Worm (Caenorhabditis elegans) whole organism, L4 larva: Measurements from ENCODE around the gene mks-5.

Experiments
- ZK546.5 ChIP-seq, 2 experiments: sonication (generic microtip); optimal IDR thresholded peaks; 2 replicates each; lab custom pipeline; 2017; ENCODE audit warnings: missing biosample characterization in 2 of 2, missing genetic modification characterization in 2 of 2
- ceh-20 ChIP-seq: fragments of 200-800 bp; sonication (Bioruptor generic); IDR thresholded peaks from 2 replicates; pipeline ENCODE4 v1.3.6; 2022; ENCODE audit warnings: missing genetic modification reagents, missing genetic modification characterization, missing compliant biosample characterization
- ceh-32 ChIP-seq: sonication (generic microtip); optimal IDR thresholded peaks from 2 replicates; lab custom pipeline; 2016; ENCODE audit warnings: mild to moderate bottlenecking, missing genetic modification characterization, missing compliant biosample characterization; ENCODE audit not compliant: poor library complexity
- lin-13 ChIP-seq: fragments of 150-350 bp; optimal IDR thresholded peaks from 2 replicates; lab custom pipeline; 2014; ENCODE audit warnings: missing biosample characterization, missing genetic modification reagents, missing genetic modification characterization
- lin-39 ChIP-seq: fragments of 150-350 bp; optimal IDR thresholded peaks from 2 replicates; lab custom pipeline; 2014; ENCODE audit warnings: missing biosample characterization, missing genetic modification reagents, missing genetic modification characterization
- lsy-2 ChIP-seq, 2 experiments: fragments of 150-350 bp in 1 of 2; sonication (generic microtip) in 1 of 2; optimal IDR thresholded peaks; 2 replicates each; lab custom pipeline; 2014 to 2017; ENCODE audit warnings: missing biosample characterization in 2 of 2, missing genetic modification characterization in 2 of 2
- nhr-111 ChIP-seq: fragments of 200-800 bp; sonication (Bioruptor generic); optimal IDR thresholded peaks from 2 replicates; lab custom pipeline; 2018; ENCODE audit warnings: mild to moderate bottlenecking, missing genetic modification characterization, missing compliant biosample characterization
- nhr-48 ChIP-seq: sonication (generic microtip); optimal IDR thresholded peaks from 2 replicates; lab custom pipeline; 2016; ENCODE audit warnings: mild to moderate bottlenecking, missing genetic modification characterization, missing compliant biosample characterization
- nhr-76 ChIP-seq: fragments of 150-350 bp; optimal IDR thresholded peaks from 2 replicates; lab custom pipeline; 2014; ENCODE audit warnings: missing biosample characterization, missing genetic modification characterization
- saeg-2 ChIP-seq: fragments of 200-800 bp; sonication (Bioruptor generic); IDR thresholded peaks from 2 replicates; pipeline ENCODE4 v1.3.6; 2022; ENCODE audit warnings: missing genetic modification reagents, missing genetic modification characterization, missing compliant biosample characterization
- unc-62 ChIP-seq, 3 experiments: fragments of 150-350 bp in 1 of 3; sonication (generic microtip); optimal IDR thresholded peaks in 2 of 3; peaks in 1 of 3; 1 replicate in 1 of 3; 2 replicates in 2 of 3; lab custom pipeline; 2014 to 2017; ENCODE audit warnings: missing biosample characterization in 3 of 3, missing genetic modification characterization in 3 of 3, missing genetic modification reagents in 3 of 3, missing genotype in 1 of 3

ce11 chrII:10693655-10694054 lies 26.4 kb upstream of the mks-5 start, which contains the start of gene gbh-1:
- TF ChIP-seq lin-39 (tag; lab: Kevin White, UChicago) (no peak), nhr-48 (tag; lab: Kevin White, UChicago) (peak; percentile 32), nhr-111 (GFP tag; lab: Kevin White, UChicago) (no peak), nhr-76 (no peak), saeg-2 (GFP tag; lab: Robert Waterston, UW) (no peak), ceh-32 (tag; lab: Kevin White, UChicago) (no peak), lin-13 (no peak), unc-62 (GFP tag; optimal IDR thresholded peaks at IDR 0.05 in 1 of 2; lab: Kevin White, UChicago) (no peak), unc-62 (tag; optimal IDR thresholded peaks at IDR 0.05; lab: Kevin White, UChicago) (no peak), ceh-20 (GFP tag; lab: Robert Waterston, UW) (no peak), ZK546.5 (tag; optimal IDR thresholded peaks at IDR 0.05; lab: Kevin White, UChicago) (no peak), lsy-2 (tag; optimal IDR thresholded peaks at IDR 0.05; lab: Kevin White, UChicago) (no peak)
